Fruit fly (Drosophila melanogaster) whole organism, embryonic: ENCODE data around the gene Cpr66Cb.

Source experiments
- BEAF-32 ChIP-seq: fragments of 200-800 bp; sonication (Bioruptor generic); optimal IDR thresholded peaks from 3 replicates; lab custom pipeline; 2017; ENCODE audit warnings: missing biosample characterization, missing genetic modification characterization, mild to moderate bottlenecking, moderate library complexity, missing genetic modification reagents
- Bteb2 ChIP-seq: fragments of 200-800 bp; sonication (Bioruptor generic); optimal IDR thresholded peaks from 2 replicates; lab custom pipeline; 2016; ENCODE audit warnings: missing biosample characterization, missing genetic modification characterization
- CG10274 ChIP-seq: fragments of 200-800 bp; sonication (Bioruptor generic); optimal IDR thresholded peaks from 3 replicates; lab custom pipeline; 2017; ENCODE audit warnings: missing biosample characterization, mild to moderate bottlenecking, missing genetic modification characterization
- CG11085 ChIP-seq: fragments of 200-800 bp; sonication (Bioruptor generic); IDR thresholded peaks from 2 replicates; pipeline ENCODE4 v1.3.6; 2022; ENCODE audit warnings: missing biosample characterization, missing genetic modification characterization
- CG11247 ChIP-seq: fragments of 200-800 bp; sonication (Bioruptor generic); IDR thresholded peaks from 2 replicates; pipeline ENCODE4 v1.3.6; 2022; ENCODE audit warnings: missing biosample characterization, missing genetic modification characterization
- CG12659 ChIP-seq: fragments of 200-800 bp; sonication (Bioruptor generic); optimal IDR thresholded peaks from 3 replicates; lab custom pipeline; 2017; ENCODE audit warnings: mild to moderate bottlenecking, missing biosample characterization, missing genetic modification reagents, missing genetic modification characterization
- CG13123 ChIP-seq: fragments of 200-800 bp; sonication (Bioruptor generic); optimal IDR thresholded peaks from 2 replicates; lab custom pipeline; 2016; ENCODE audit warnings: missing biosample characterization, missing genetic modification characterization
- CG13296 ChIP-seq: fragments of 200-800 bp; sonication (Bioruptor generic); optimal IDR thresholded peaks from 3 replicates; lab custom pipeline; 2018; ENCODE audit warnings: missing biosample characterization, mild to moderate bottlenecking, missing genetic modification characterization
- CG14710 ChIP-seq: fragments of 200-800 bp; sonication (Bioruptor generic); optimal IDR thresholded peaks from 3 replicates; lab custom pipeline; 2019; ENCODE audit warnings: missing biosample characterization, mild to moderate bottlenecking, missing genetic modification characterization, moderate library complexity
- CG1529 ChIP-seq: fragments of 200-800 bp; sonication (Bioruptor generic); optimal IDR thresholded peaks from 3 replicates; lab custom pipeline; 2018; ENCODE audit warnings: missing biosample characterization, missing genetic modification characterization
- CG17612 ChIP-seq: fragments of 200-800 bp; sonication (Bioruptor generic); IDR thresholded peaks from 2 replicates; pipeline ENCODE4 v1.3.6; 2022; ENCODE audit warnings: missing biosample characterization, missing genetic modification characterization
- CG18262 ChIP-seq: fragments of 200-800 bp; optimal IDR thresholded peaks from 3 replicates; lab custom pipeline; 2019; ENCODE audit warnings: missing biosample characterization, mild to moderate bottlenecking, missing genetic modification characterization, moderate library complexity
- CG18619 ChIP-seq: fragments of 200-800 bp; sonication (Bioruptor generic); optimal IDR thresholded peaks from 3 replicates; lab custom pipeline; 2017; ENCODE audit warnings: missing biosample characterization, mild to moderate bottlenecking, missing genetic modification characterization
- CG31441 ChIP-seq: fragments of 200-800 bp; sonication (Bioruptor generic); IDR thresholded peaks from 2 replicates; pipeline ENCODE4 v1.3.6; 2022; ENCODE audit warnings: missing biosample characterization, missing genetic modification characterization
- CG32772 ChIP-seq: fragments of 200-800 bp; sonication (Bioruptor generic); IDR thresholded peaks from 2 replicates; pipeline ENCODE4 v1.3.6; 2022; ENCODE audit warnings: missing biosample characterization, missing genetic modification characterization
- CG4360 ChIP-seq: fragments of 200-800 bp; sonication (Bioruptor generic); IDR thresholded peaks from 2 replicates; pipeline ENCODE4 v1.3.6; 2022; ENCODE audit warnings: missing biosample characterization, missing genetic modification characterization
- CG4424 ChIP-seq: fragments of 200-800 bp; sonication (Bioruptor generic); optimal IDR thresholded peaks from 3 replicates; lab custom pipeline; 2016; ENCODE audit warnings: missing biosample characterization, missing genetic modification characterization
- CG7357 ChIP-seq: fragments of 200-800 bp; sonication (Bioruptor generic); IDR thresholded peaks from 3 replicates; pipeline ENCODE4 v1.3.6; 2022; ENCODE audit warnings: missing biosample characterization, missing genetic modification characterization
- CG7556 ChIP-seq: fragments of 200-800 bp; sonication (Bioruptor generic); optimal IDR thresholded peaks from 2 replicates; lab custom pipeline; 2017; ENCODE audit warnings: missing biosample characterization, mild to moderate bottlenecking, missing genetic modification characterization
- CG7987 ChIP-seq: fragments of 200-800 bp; sonication (Bioruptor generic); optimal IDR thresholded peaks from 2 replicates; lab custom pipeline; 2018; ENCODE audit warnings: missing biosample characterization, mild to moderate bottlenecking, missing genetic modification characterization, moderate library complexity
- CG8478 ChIP-seq: fragments of >200 bp; optimal IDR thresholded peaks from 2 replicates; lab custom pipeline; 2018
- Dek ChIP-seq: fragments of 200-800 bp; sonication (Bioruptor generic); optimal IDR thresholded peaks from 3 replicates; lab custom pipeline; 2019; ENCODE audit warnings: missing biosample characterization, mild to moderate bottlenecking, missing genetic modification characterization, moderate library complexity
- Drgx ChIP-seq: fragments of 200-800 bp; sonication (Bioruptor generic); IDR thresholded peaks from 2 replicates; pipeline ENCODE4 v1.3.6; 2022; ENCODE audit warnings: missing biosample characterization, missing genetic modification characterization
- Elba2 ChIP-seq: fragments of 200-800 bp; sonication (Bioruptor generic); optimal IDR thresholded peaks from 3 replicates; lab custom pipeline; 2016; ENCODE audit warnings: missing biosample characterization, missing genetic modification characterization
- Hand ChIP-seq: fragments of 200-800 bp; sonication (Bioruptor generic); optimal IDR thresholded peaks from 2 replicates; lab custom pipeline; 2017; ENCODE audit warnings: mild to moderate bottlenecking, missing biosample characterization, missing genetic modification reagents, missing genetic modification characterization
- Hr3 ChIP-seq: fragments of 200-800 bp; sonication (Bioruptor generic); optimal IDR thresholded peaks from 3 replicates; lab custom pipeline; 2016; ENCODE audit warnings: missing biosample characterization, missing genetic modification characterization
- Kr ChIP-seq: fragments of 200-800 bp; sonication (Bioruptor generic); optimal IDR thresholded peaks from 2 replicates; lab custom pipeline; 2017; ENCODE audit warnings: missing biosample characterization, mild to moderate bottlenecking, missing genetic modification characterization
- Lhr ChIP-seq: fragments of 200-800 bp; sonication (Bioruptor generic); optimal IDR thresholded peaks from 3 replicates; lab custom pipeline; 2017; ENCODE audit warnings: mild to moderate bottlenecking, missing biosample characterization, missing genetic modification reagents, missing genetic modification characterization
- Med ChIP-seq: fragments of 200-800 bp; sonication (Bioruptor generic); peaks from one replicate; lab custom pipeline; 2016; ENCODE audit warnings: missing biosample characterization, missing genetic modification characterization, mild to moderate bottlenecking, inconsistent platforms, moderate library complexity
- Mes4 ChIP-seq: fragments of 200-800 bp; sonication (Bioruptor generic); optimal IDR thresholded peaks from 2 replicates; lab custom pipeline; 2016; ENCODE audit warnings: missing biosample characterization, missing genetic modification characterization
- NK7.1 ChIP-seq: fragments of 200-800 bp; sonication (Bioruptor generic); optimal IDR thresholded peaks from 3 replicates; lab custom pipeline; 2016; ENCODE audit warnings: missing biosample characterization, missing genetic modification characterization
- Rx ChIP-seq: fragments of 200-800 bp; sonication (Bioruptor generic); IDR thresholded peaks from 2 replicates; pipeline ENCODE4 v1.3.6; 2022; ENCODE audit warnings: missing biosample characterization, missing genetic modification characterization
- Side ChIP-seq: fragments of 200-800 bp; sonication (Bioruptor generic); optimal IDR thresholded peaks from 2 replicates; lab custom pipeline; 2016; ENCODE audit warnings: missing biosample characterization, missing genetic modification characterization
- Six4 ChIP-seq: fragments of 200-800 bp; sonication (Bioruptor generic); optimal IDR thresholded peaks from 2 replicates; lab custom pipeline; 2016; ENCODE audit warnings: missing biosample characterization, missing genetic modification characterization
- ab ChIP-seq: fragments of 200-800 bp; sonication (Bioruptor generic); optimal IDR thresholded peaks from 2 replicates; lab custom pipeline; 2016; ENCODE audit warnings: missing biosample characterization, missing genetic modification characterization
- abd-A ChIP-seq: fragments of 200-800 bp; sonication (Bioruptor generic); optimal IDR thresholded peaks from 3 replicates; lab custom pipeline; 2019; ENCODE audit warnings: missing biosample characterization, mild to moderate bottlenecking, missing genetic modification characterization, moderate library complexity
- az2 ChIP-seq: fragments of 200-800 bp; sonication (Bioruptor generic); optimal IDR thresholded peaks from 3 replicates; lab custom pipeline; 2016; ENCODE audit warnings: missing biosample characterization, missing genetic modification characterization
- bbx ChIP-seq: fragments of 200-800 bp; sonication (Bioruptor generic); IDR thresholded peaks from 2 replicates; pipeline ENCODE4 v1.3.6; 2022; ENCODE audit warnings: missing biosample characterization, missing genetic modification characterization; ENCODE audit not compliant: partially characterized antibody
- cas ChIP-seq: fragments of 200-800 bp; sonication (Bioruptor generic); IDR thresholded peaks from 2 replicates; pipeline ENCODE4 v1.3.6; 2022; ENCODE audit warnings: missing biosample characterization, missing genetic modification characterization
- cato ChIP-seq: fragments of 200-800 bp; sonication (Bioruptor generic); optimal IDR thresholded peaks from 2 replicates; lab custom pipeline; 2016; ENCODE audit warnings: missing biosample characterization, missing genetic modification characterization, borderline replicate concordance
- dm ChIP-seq: fragments of 200-800 bp; sonication (Bioruptor generic); optimal IDR thresholded peaks from 3 replicates; lab custom pipeline; 2016; ENCODE audit warnings: missing biosample characterization, missing genetic modification characterization
- ems ChIP-seq: fragments of 200-800 bp; sonication (Bioruptor generic); optimal IDR thresholded peaks from 3 replicates; lab custom pipeline; 2016; ENCODE audit warnings: missing biosample characterization, missing genetic modification characterization
- h ChIP-seq: fragments of >200 bp; optimal IDR thresholded peaks from 2 replicates; lab custom pipeline; 2017
- ind ChIP-seq: fragments of 200-800 bp; sonication (Bioruptor generic); optimal IDR thresholded peaks from 3 replicates; lab custom pipeline; 2016; ENCODE audit warnings: missing biosample characterization, missing genetic modification characterization
- maf-S ChIP-seq: fragments of 200-800 bp; sonication (Bioruptor generic); optimal IDR thresholded peaks from 2 replicates; lab custom pipeline; 2016; ENCODE audit warnings: missing biosample characterization, missing genetic modification characterization
- mirr ChIP-seq: fragments of 200-800 bp; sonication (Bioruptor generic); optimal IDR thresholded peaks from 3 replicates; lab custom pipeline; 2018; ENCODE audit warnings: missing biosample characterization, mild to moderate bottlenecking, missing genetic modification characterization
- org-1 ChIP-seq: fragments of 200-800 bp; sonication (Bioruptor generic); optimal IDR thresholded peaks from 2 replicates; lab custom pipeline; 2017; ENCODE audit warnings: missing biosample characterization, missing genetic modification characterization
- otp ChIP-seq: fragments of 200-800 bp; sonication (Bioruptor generic); IDR thresholded peaks from 3 replicates; pipeline ENCODE4, ENCODE4 v1.3.6; 2022; ENCODE audit warnings: missing biosample characterization, missing genetic modification characterization
- tgo ChIP-seq: fragments of 200-800 bp; sonication (Bioruptor generic); IDR thresholded peaks from 3 replicates; pipeline ENCODE4 v1.3.6; 2022; ENCODE audit warnings: missing biosample characterization, missing genetic modification characterization
- twi ChIP-seq: fragments of 200-800 bp; optimal IDR thresholded peaks from 2 replicates; lab custom pipeline; 2019; ENCODE audit warnings: missing biosample characterization, mild to moderate bottlenecking, missing genetic modification characterization, moderate library complexity
- unpg ChIP-seq: fragments of 200-800 bp; sonication (Bioruptor generic); optimal IDR thresholded peaks from 3 replicates; lab custom pipeline; 2018; ENCODE audit warnings: missing biosample characterization, mild to moderate bottlenecking, missing genetic modification characterization, moderate library complexity
- vvl ChIP-seq: fragments of 200-800 bp; sonication (Bioruptor generic); IDR thresholded peaks from 2 replicates; pipeline ENCODE4 v1.3.6; 2022; ENCODE audit warnings: missing biosample characterization, missing genetic modification characterization
- wor ChIP-seq: fragments of 200-800 bp; sonication (Bioruptor generic); IDR thresholded peaks from 2 replicates; pipeline ENCODE4 v1.3.6; 2022; ENCODE audit warnings: missing biosample characterization, missing genetic modification characterization
- yki ChIP-seq: fragments of >200 bp; optimal IDR thresholded peaks from 3 replicates; lab custom pipeline; 2018

The Cpr66Cb gene

DNA sequence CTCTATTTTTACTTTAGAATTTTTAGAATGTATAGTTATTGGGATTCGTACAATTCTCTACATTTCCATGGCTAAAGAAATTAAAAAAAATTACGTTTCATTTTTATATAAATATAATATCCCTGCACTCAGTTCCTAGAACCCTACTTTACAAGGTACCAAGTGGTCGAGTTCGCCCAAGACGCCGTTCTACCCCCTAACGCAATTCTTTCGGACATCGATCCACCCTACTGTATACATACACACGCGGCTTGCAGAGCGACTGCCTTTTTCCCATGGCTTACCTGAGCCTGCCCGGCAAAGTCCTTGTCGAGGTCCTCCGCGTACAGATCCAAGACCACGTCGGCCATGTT is 21.7 kb upstream of the Cpr66Cb start:
- TF ChIP-seq CG13296 (GFP tag; lab: Kevin White, UChicago): no peak
- TF ChIP-seq vvl (GFP tag; lab: Robert Waterston, UW): peak; percentile 11
- TF ChIP-seq CG1529 (GFP tag; lab: Kevin White, UChicago): no peak
- no peak for TF ChIP-seq bbx
- TF ChIP-seq CG11247 (GFP tag; lab: Robert Waterston, UW): no peak
- no peak for TF ChIP-seq CG12659 (GFP tag; lab: Kevin White, UChicago)
- no peak for TF ChIP-seq unpg (GFP tag; lab: Kevin White, UChicago)
- TF ChIP-seq CG11085 (GFP tag; lab: Robert Waterston, UW): no peak
- TF ChIP-seq Elba2 (GFP tag; lab: Kevin White, UChicago): no peak
- TF ChIP-seq CG18262 (tag; lab: Kevin White, UChicago): no peak
- no peak for TF ChIP-seq ind (GFP tag; lab: Kevin White, UChicago)
- no peak for TF ChIP-seq CG18619 (GFP tag; lab: Kevin White, UChicago)
- no peak for TF ChIP-seq twi (tag; lab: Kevin White, UChicago)
- no peak for TF ChIP-seq CG7357 (GFP tag; lab: Robert Waterston, UW)
- no peak for TF ChIP-seq Dek (tag; lab: Kevin White, UChicago)
- no peak for TF ChIP-seq Hr3 (GFP tag; lab: Kevin White, UChicago)
- TF ChIP-seq Kr: no peak
- no peak for TF ChIP-seq CG4424 (GFP tag; lab: Kevin White, UChicago)
- no peak for TF ChIP-seq CG32772 (GFP tag; lab: Robert Waterston, UW)
- no peak for TF ChIP-seq Rx (GFP tag; lab: Robert Waterston, UW)
- TF ChIP-seq Six4 (GFP tag; lab: Kevin White, UChicago): peak; percentile 0
- TF ChIP-seq dm (GFP tag; lab: Kevin White, UChicago): peak; percentile 45
- TF ChIP-seq NK7.1 (GFP tag; lab: Kevin White, UChicago): no peak
- peak; percentile 27; the same call in 1 of the 2 replicates for TF ChIP-seq Drgx (GFP tag; lab: Robert Waterston, UW)
- no peak for TF ChIP-seq CG10274 (GFP tag; lab: Kevin White, UChicago)
- no peak for TF ChIP-seq CG31441 (GFP tag; lab: Robert Waterston, UW)
- TF ChIP-seq maf-S (GFP tag; lab: Kevin White, UChicago): no peak
- no peak for TF ChIP-seq wor
- TF ChIP-seq Side: no peak
- TF ChIP-seq mirr (GFP tag; lab: Kevin White, UChicago): no peak
- TF ChIP-seq org-1: no peak
- TF ChIP-seq yki (lab: Kevin White, UChicago): no peak
- TF ChIP-seq CG14710 (tag; lab: Kevin White, UChicago): no peak
- no peak for TF ChIP-seq BEAF-32
- TF ChIP-seq CG4360 (GFP tag; lab: Robert Waterston, UW): no peak
- TF ChIP-seq Lhr (GFP tag; lab: Kevin White, UChicago): no peak
- TF ChIP-seq CG13123 (GFP tag; lab: Kevin White, UChicago): no peak
- TF ChIP-seq cas (GFP tag; lab: Robert Waterston, UW): peak; percentile 29; the same call in 1 of the 2 replicates
- TF ChIP-seq abd-A (tag; lab: Kevin White, UChicago): no peak
- no peak for TF ChIP-seq CG17612 (GFP tag; lab: Robert Waterston, UW)
- no peak for TF ChIP-seq CG7556 (GFP tag; lab: Kevin White, UChicago)
- no peak for TF ChIP-seq ems (GFP tag; lab: Kevin White, UChicago)
- TF ChIP-seq CG7987 (GFP tag; lab: Kevin White, UChicago): no peak
- TF ChIP-seq tgo (GFP tag; lab: Robert Waterston, UW): peak; percentile 46; the same call in 2 of the 3 replicates
- 0 out of 3 replicates have a peak, but pooled peaks have one; percentile 22 for TF ChIP-seq otp (GFP tag; lab: Robert Waterston, UW)
- TF ChIP-seq cato (GFP tag; lab: Kevin White, UChicago): no peak
- no peak for TF ChIP-seq CG8478 (lab: Kevin White, UChicago)
- TF ChIP-seq Med (GFP tag; lab: Kevin White, UChicago): peak; percentile 85
- TF ChIP-seq Hand (GFP tag; lab: Kevin White, UChicago): no peak
- TF ChIP-seq Bteb2: no peak
- no peak for TF ChIP-seq Mes4
- peak; percentile 16 for TF ChIP-seq az2 (GFP tag; lab: Kevin White, UChicago)
- TF ChIP-seq h (lab: Kevin White, UChicago): no peak
- no peak for TF ChIP-seq ab (GFP tag; lab: Kevin White, UChicago)
